Worm (Caenorhabditis elegans) whole organism, L4 larva: ENCODE data around the gene sri-47.
"Not testable (repeated sequence)": the region's sequence is repeated elsewhere in the genome, so short reads cannot be mapped to it uniquely, and the experiment has no call there.

ENCODE experiments used
- F37D6.2 ChIP-seq: sonication (generic microtip); optimal IDR thresholded peaks from 2 replicates; lab custom pipeline; 2016; ENCODE audit warnings: mild to moderate bottlenecking, missing genetic modification characterization, missing compliant biosample characterization
- F44E2.7 ChIP-seq: fragments of 200-800 bp; sonication (Bioruptor generic); IDR thresholded peaks from 2 replicates; pipeline ENCODE4 v2.1.2; 2022; ENCODE audit warnings: missing genetic modification characterization, missing compliant biosample characterization
- T20F7.1 ChIP-seq: fragments of 200-800 bp; sonication (Bioruptor generic); optimal IDR thresholded peaks from 2 replicates; lab custom pipeline; 2018; ENCODE audit warnings: mild to moderate bottlenecking, missing genetic modification characterization, missing compliant biosample characterization
- ZK546.5 ChIP-seq, 2 experiments: sonication (generic microtip); optimal IDR thresholded peaks; 2 replicates each; lab custom pipeline; 2017; ENCODE audit warnings: missing biosample characterization in 2 of 2, missing genetic modification characterization in 2 of 2
- aha-1 ChIP-seq: fragments of 150-350 bp; peaks from one replicate; lab custom pipeline; 2014; ENCODE audit warnings: missing biosample characterization, missing genetic modification characterization
- ceh-20 ChIP-seq: fragments of 200-800 bp; sonication (Bioruptor generic); IDR thresholded peaks from 2 replicates; pipeline ENCODE4 v1.3.6; 2022; ENCODE audit warnings: missing genetic modification reagents, missing genetic modification characterization, missing compliant biosample characterization
- ceh-28 ChIP-seq: fragments of 150-350 bp; optimal IDR thresholded peaks from 2 replicates; lab custom pipeline; 2014; ENCODE audit warnings: missing biosample characterization, missing genetic modification reagents, missing genetic modification characterization
- ctbp-1 ChIP-seq: fragments of 200-800 bp; sonication (Bioruptor generic); IDR thresholded peaks from 2 replicates; pipeline ENCODE4 v1.3.6; 2022; ENCODE audit warnings: missing genetic modification reagents, missing genetic modification characterization, missing compliant biosample characterization
- dmd-6 ChIP-seq: fragments of 200-800 bp; sonication (Bioruptor generic); IDR thresholded peaks from 2 replicates; pipeline ENCODE4 v1.3.6; 2022; ENCODE audit warnings: missing genetic modification reagents, missing genetic modification characterization, missing compliant biosample characterization
- dmd-8 ChIP-seq: fragments of 200-800 bp; sonication (Bioruptor generic); IDR thresholded peaks from 2 replicates; pipeline ENCODE4 v1.3.6; 2022; ENCODE audit warnings: missing genetic modification characterization, missing compliant biosample characterization
- dpl-1 ChIP-seq: fragments of 150-350 bp; optimal IDR thresholded peaks from 2 replicates; lab custom pipeline; 2014; ENCODE audit warnings: missing biosample characterization, missing genetic modification reagents, missing genetic modification characterization
- dve-1 ChIP-seq: sonication (generic microtip); optimal IDR thresholded peaks from 2 replicates; lab custom pipeline; 2017; ENCODE audit warnings: antibody characterized with exemption, mild to moderate bottlenecking, missing genetic modification characterization, missing compliant biosample characterization; ENCODE audit not compliant: insufficient read depth
- egl-43 ChIP-seq: fragments of 200-800 bp; sonication (Bioruptor generic); IDR thresholded peaks from 2 replicates; pipeline ENCODE4 v1.3.6; 2022; ENCODE audit warnings: missing genetic modification reagents, missing genetic modification characterization, missing compliant biosample characterization
- fos-1 ChIP-seq: fragments of 150-350 bp; optimal IDR thresholded peaks from 2 replicates; lab custom pipeline; 2014; ENCODE audit warnings: missing biosample characterization, missing genetic modification characterization
- hlh-11 ChIP-seq: fragments of 200-800 bp; sonication (Bioruptor generic); optimal IDR thresholded peaks from 2 replicates; lab custom pipeline; 2018; ENCODE audit warnings: mild to moderate bottlenecking, missing genetic modification characterization, missing compliant biosample characterization
- hlh-30 ChIP-seq: sonication (generic microtip); optimal IDR thresholded peaks from 2 replicates; lab custom pipeline; 2017; ENCODE audit warnings: antibody characterized with exemption, mild to moderate bottlenecking, missing genetic modification characterization, missing compliant biosample characterization; ENCODE audit not compliant: insufficient read depth
- lim-7 ChIP-seq: fragments of 200-800 bp; sonication (Bioruptor generic); IDR thresholded peaks from 2 replicates; pipeline ENCODE4 v1.3.6; 2022; ENCODE audit warnings: missing genetic modification characterization, missing compliant biosample characterization
- lin-1 ChIP-seq: fragments of 200-800 bp; sonication (Bioruptor generic); IDR thresholded peaks from 2 replicates; pipeline ENCODE4 v1.3.6; 2022; ENCODE audit warnings: missing genetic modification reagents, missing genetic modification characterization, missing compliant biosample characterization
- lin-15B ChIP-seq: fragments of 150-350 bp; sonication (generic microtip); optimal IDR thresholded peaks from 3 replicates; lab custom pipeline; 2014; ENCODE audit warnings: missing biosample characterization, missing genetic modification characterization
- madf-9 ChIP-seq: fragments of 200-800 bp; sonication (Bioruptor generic); conservative IDR thresholded peaks from 2 replicates; pipeline ENCODE4 v1.3.6; 2022; ENCODE audit warnings: missing genetic modification reagents, missing genetic modification characterization, missing compliant biosample characterization
- mes-2 ChIP-seq: sonication (generic microtip); optimal IDR thresholded peaks from 2 replicates; lab custom pipeline; 2016; ENCODE audit warnings: missing genotype, mild to moderate bottlenecking, missing genetic modification characterization, missing compliant biosample characterization; ENCODE audit not compliant: poor library complexity, severe bottlenecking
- mxl-2 ChIP-seq: fragments of 200-800 bp; sonication (Bioruptor generic); conservative IDR thresholded peaks from 2 replicates; pipeline ENCODE4 v1.3.6; 2022; ENCODE audit warnings: missing genetic modification reagents, missing genetic modification characterization, missing compliant biosample characterization
- mxl-3 ChIP-seq: fragments of 200-800 bp; sonication (Bioruptor generic); optimal IDR thresholded peaks from 2 replicates; lab custom pipeline; 2018; ENCODE audit warnings: mild to moderate bottlenecking, missing genetic modification characterization, missing compliant biosample characterization
- nhr-102 ChIP-seq: sonication (generic microtip); optimal IDR thresholded peaks from 2 replicates; lab custom pipeline; 2016; ENCODE audit warnings: mild to moderate bottlenecking, missing genetic modification characterization, moderate library complexity, missing compliant biosample characterization
- nhr-28 ChIP-seq: fragments of 150-350 bp; optimal IDR thresholded peaks from 2 replicates; lab custom pipeline; 2014; ENCODE audit warnings: missing biosample characterization, missing genetic modification characterization
- nhr-48 ChIP-seq: sonication (generic microtip); optimal IDR thresholded peaks from 2 replicates; lab custom pipeline; 2016; ENCODE audit warnings: mild to moderate bottlenecking, missing genetic modification characterization, missing compliant biosample characterization
- nhr-77 ChIP-seq: fragments of 150-350 bp; optimal IDR thresholded peaks from 2 replicates; lab custom pipeline; 2014; ENCODE audit warnings: missing biosample characterization, missing genetic modification characterization
- pha-4 ChIP-seq, 2 experiments: fragments of 150-350 bp in 1 of 2; fragments of 200-800 bp in 1 of 2; sonication (Bioruptor generic) in 1 of 2; IDR thresholded peaks in 1 of 2; optimal IDR thresholded peaks in 1 of 2; 2 replicates each; pipeline versions ENCODE4 v1.3.6 to Lab custom; 2014 to 2022; ENCODE audit warnings: missing genetic modification characterization in 2 of 2, missing genetic modification reagents in 2 of 2, missing biosample characterization in 1 of 2, missing compliant biosample characterization in 1 of 2
- php-3 ChIP-seq: fragments of 200-800 bp; sonication (Bioruptor generic); IDR thresholded peaks from 2 replicates; pipeline ENCODE4 v1.3.6; 2022; ENCODE audit warnings: missing genetic modification reagents, missing genetic modification characterization, missing compliant biosample characterization
- pqm-1 ChIP-seq: sonication (generic microtip); optimal IDR thresholded peaks from 2 replicates; lab custom pipeline; 2017; ENCODE audit warnings: missing biosample characterization, missing genetic modification characterization
- saeg-2 ChIP-seq: fragments of 200-800 bp; sonication (Bioruptor generic); IDR thresholded peaks from 2 replicates; pipeline ENCODE4 v1.3.6; 2022; ENCODE audit warnings: missing genetic modification reagents, missing genetic modification characterization, missing compliant biosample characterization
- sdz-12 ChIP-seq: fragments of 200-800 bp; sonication (Bioruptor generic); optimal IDR thresholded peaks from 2 replicates; lab custom pipeline; 2018; ENCODE audit warnings: mild to moderate bottlenecking, missing genetic modification characterization, missing compliant biosample characterization
- snpc-4 ChIP-seq: fragments of 150-350 bp; optimal IDR thresholded peaks from 2 replicates; lab custom pipeline; 2014; ENCODE audit warnings: missing biosample characterization, missing genetic modification characterization
- spr-3 ChIP-seq: fragments of 200-800 bp; sonication (Bioruptor generic); optimal IDR thresholded peaks from 2 replicates; lab custom pipeline; 2018; ENCODE audit warnings: mild to moderate bottlenecking, missing genetic modification characterization, missing compliant biosample characterization
- vab-7 ChIP-seq: fragments of 200-800 bp; sonication (Bioruptor generic); IDR thresholded peaks from 2 replicates; pipeline ENCODE4 v1.3.6; 2022; ENCODE audit warnings: missing genetic modification reagents, missing genetic modification characterization, missing compliant biosample characterization
- zip-2 ChIP-seq: fragments of 150-350 bp; optimal IDR thresholded peaks from 2 replicates; lab custom pipeline; 2014; ENCODE audit warnings: missing biosample characterization, missing genetic modification characterization
- ztf-11 ChIP-seq: fragments of 150-350 bp; optimal IDR thresholded peaks from 2 replicates; lab custom pipeline; 2014; ENCODE audit warnings: missing biosample characterization, missing genetic modification characterization

Gene sri-47

ce11 chrII:2665606-2666005 is 8.9 kb downstream of the sri-47 start, which contains the start of gene F22E5.22:
F22E5.22 (plus strand) TSS chrII:2665906.
- no peak for TF ChIP-seq ceh-28
- no peak for TF ChIP-seq lin-1 (GFP tag; lab: Robert Waterston, UW)
- no peak for TF ChIP-seq madf-9
- TF ChIP-seq ceh-20 (GFP tag; lab: Robert Waterston, UW): no peak
- no peak for TF ChIP-seq T20F7.1 (GFP tag; lab: Kevin White, UChicago)
- no peak for TF ChIP-seq mes-2
- no peak for TF ChIP-seq snpc-4 (tag; lab: Kevin White, UChicago)
- TF ChIP-seq aha-1 (tag; lab: Kevin White, UChicago): no peak
- no peak for TF ChIP-seq fos-1 (tag; lab: Kevin White, UChicago)

- not testable (repeated sequence) for TF ChIP-seq dve-1; pqm-1 (tag; lab: Kevin White, UChicago); ctbp-1
Measured at ce11 chrII:2672320-2672719, 15.6 kb downstream of the sri-47 start, which contains the start of gene sri-57. sri-57 (minus strand) TSS chrII:2672420.

- TF ChIP-seq nhr-77 (tag; lab: Kevin White, UChicago); F37D6.2 (tag; lab: Kevin White, UChicago); nhr-28: not testable (repeated sequence)
Measured at ce11 chrII:2673534-2673933, 16.8 kb downstream of the sri-47 start, which contains the start of the genes F22E5.20 and F22E5.1. F22E5.20 (minus strand) TSS chrII:2673634. F22E5.1 (plus strand) TSS chrII:2673775.

DNA sequence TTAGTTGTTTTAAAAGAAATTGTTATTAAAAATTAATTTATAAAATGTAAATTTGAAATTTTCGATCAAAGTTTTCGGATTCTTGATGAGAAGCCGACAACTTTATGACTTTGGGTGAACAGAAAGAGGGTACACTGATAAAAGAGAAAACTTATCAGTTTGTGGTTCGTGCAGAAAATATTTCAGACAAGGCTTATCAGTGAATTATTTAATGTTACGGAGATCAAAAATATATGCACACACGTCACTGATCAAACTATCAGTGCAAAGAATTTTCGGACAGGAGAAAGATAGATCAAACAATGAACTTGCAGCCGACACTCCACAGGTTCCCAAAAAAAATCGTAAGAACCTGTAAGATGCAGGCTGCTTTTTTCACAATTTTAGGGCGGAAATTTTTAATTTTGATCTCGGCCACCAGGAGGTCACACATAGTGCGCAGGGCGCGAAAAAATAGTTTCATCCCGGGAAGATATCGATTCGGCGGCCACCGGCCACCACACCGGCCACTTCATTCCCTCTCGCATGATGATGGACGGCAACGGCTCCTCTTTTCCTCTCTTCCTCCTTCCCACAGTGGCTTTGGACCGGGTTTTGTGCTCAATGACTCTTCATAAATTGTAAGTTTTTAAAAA is 20.9 kb downstream of the sri-47 start, which contains the start of gene F22E5.17:
Gene F22E5.17 (plus strand): TSS at position 508 of the 635 bp plus-strand sequence.
- no peak for TF ChIP-seq mxl-3 (GFP tag; lab: Kevin White, UChicago)
- TF ChIP-seq pqm-1 (tag; lab: Kevin White, UChicago): peak; percentile 94
- 0 out of 2 replicates have a peak, but pooled peaks have one; percentile 12 for TF ChIP-seq lin-1 (GFP tag; lab: Robert Waterston, UW)
- peak; percentile 88 for TF ChIP-seq nhr-28
- TF ChIP-seq egl-43 (GFP tag; lab: Robert Waterston, UW): 0 out of 2 replicates have a peak, but pooled peaks have one; percentile 41
- TF ChIP-seq nhr-77 (tag; lab: Kevin White, UChicago): peak; percentile 7
- peak; percentile 33 for TF ChIP-seq nhr-48 (tag; lab: Kevin White, UChicago)
- TF ChIP-seq sdz-12 (GFP tag; lab: Kevin White, UChicago): no peak
- peak; percentile 63 for TF ChIP-seq hlh-11 (tag; lab: Kevin White, UChicago)
- peak; percentile 92 for TF ChIP-seq dmd-6
- no peak for TF ChIP-seq pha-4 (GFP tag; IDR thresholded peaks at IDR 0.05; lab: Robert Waterston, UW)
- no peak for TF ChIP-seq pha-4 (tag; optimal IDR thresholded peaks at IDR 0.05; lab: Kevin White, UChicago)
- peak; percentile 48; the same call in 1 of the 2 replicates for TF ChIP-seq php-3 (GFP tag; lab: Robert Waterston, UW)
- peak; percentile 22 for TF ChIP-seq nhr-102

DNA sequence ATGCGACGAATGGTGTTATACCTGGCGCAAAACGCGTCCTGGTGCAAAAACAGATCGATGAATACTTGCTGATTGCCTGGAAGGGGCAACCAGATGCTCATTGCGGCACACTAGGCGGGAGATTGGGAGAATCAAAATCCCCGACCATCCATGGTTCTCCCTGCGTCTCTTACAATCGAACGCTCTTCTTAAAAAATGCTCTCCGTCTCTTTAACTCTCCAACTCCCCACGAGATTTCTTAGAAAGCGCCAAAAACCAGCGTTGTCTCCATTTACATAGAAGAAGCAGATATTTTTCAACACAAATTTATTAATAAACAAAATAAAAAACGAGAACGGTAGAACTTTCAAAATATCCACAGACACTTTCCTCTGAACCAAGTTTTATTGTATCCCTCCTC is 24.4 kb downstream of the sri-47 start, which contains the start of gene F34D6.1:
Gene F34D6.1 (minus strand): TSS at position 101 of the 400 bp plus-strand sequence.
- TF ChIP-seq lim-7 (no peak), hlh-30 (tag; lab: Kevin White, UChicago) (no peak), aha-1 (tag; lab: Kevin White, UChicago) (peak; percentile 36), madf-9 (no peak)
- TF ChIP-seq, all 104 proteins: peak for 1

DNA sequence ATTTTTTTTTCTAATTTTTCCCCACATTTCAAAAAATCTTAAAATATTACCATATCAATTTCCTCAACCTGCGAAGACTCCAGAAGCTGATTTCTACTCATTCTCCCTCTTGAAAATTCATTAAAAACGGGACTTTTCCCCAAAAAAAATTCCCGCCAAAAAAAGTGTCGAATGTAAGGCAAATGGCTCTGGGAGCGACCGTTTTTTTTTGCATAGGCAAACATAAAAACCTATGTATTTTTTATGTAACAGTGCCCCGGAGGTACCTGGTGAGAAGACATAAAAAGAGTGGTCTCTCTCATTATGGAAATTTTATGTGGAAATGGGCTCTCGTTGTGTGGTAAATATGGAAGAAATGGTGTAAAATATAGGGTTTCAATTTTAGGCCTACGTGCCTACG is 27.5 kb downstream of the sri-47 start, which contains the start of gene ceh-87:
Gene ceh-87 (minus strand): TSS at position 101 of the 400 bp plus-strand sequence.
- TF ChIP-seq snpc-4 (tag; lab: Kevin White, UChicago): no peak
- TF ChIP-seq lin-15B (tag; lab: Kevin White, UChicago): no peak
- no peak for TF ChIP-seq saeg-2
- no peak for TF ChIP-seq ztf-11 (tag; lab: Kevin White, UChicago)
- no peak for TF ChIP-seq ctbp-1
- TF ChIP-seq spr-3 (GFP tag; lab: Kevin White, UChicago): no peak
- no peak for TF ChIP-seq dmd-8
- no peak for TF ChIP-seq zip-2 (tag; lab: Kevin White, UChicago)
- TF ChIP-seq nhr-77 (tag; lab: Kevin White, UChicago): no peak
- no peak for TF ChIP-seq vab-7 (GFP tag; lab: Robert Waterston, UW)
- TF ChIP-seq ZK546.5 (tag; optimal IDR thresholded peaks at IDR 0.05; lab: Kevin White, UChicago): no peak
- no peak for TF ChIP-seq F44E2.7
- no peak for TF ChIP-seq mxl-2
- no peak for TF ChIP-seq dve-1
- no peak for TF ChIP-seq dpl-1 (GFP tag; lab: Kevin White, UChicago)
